Worm (Caenorhabditis elegans): ENCODE measurements around the gene ets-6.

The ets-6 gene

ce11 chrV:7528816-7529215, 51.5 kb downstream of the ets-6 start, which contains the start of gene C54F6.5:
TSS of gene C54F6.5 (plus strand) at chrV:7529116.
- TF ChIP-seq ces-1 (GFP tag; optimal IDR thresholded peaks at IDR 0.05) (no peak), ceh-83 (GFP tag; optimal IDR thresholded peaks at IDR 0.05) (no peak), lin-32 (GFP tag; optimal IDR thresholded peaks at IDR 0.05) (no peak), blmp-1 (tag; optimal IDR thresholded peaks at IDR 0.05) (no peak)

Measured in whole organism, mixed stage, embryonic.